Fruit fly (Drosophila melanogaster) whole organism, pupa: Measurements from ENCODE around the gene CG9568.

ENCODE experiments used
- CG13204 ChIP-seq: fragments of 200-800 bp; sonication (Bioruptor generic); optimal IDR thresholded peaks from 2 replicates; lab custom pipeline; 2018; ENCODE audit warnings: missing biosample characterization, mild to moderate bottlenecking, missing genetic modification characterization, moderate library complexity
- CG15710 ChIP-seq: fragments of 200-800 bp; sonication (Bioruptor generic); optimal IDR thresholded peaks from 2 replicates; lab custom pipeline; 2018; ENCODE audit warnings: missing biosample characterization, mild to moderate bottlenecking, missing genetic modification characterization, moderate library complexity
- CG32121 ChIP-seq: fragments of 200-800 bp; sonication (Bioruptor generic); IDR thresholded peaks from 2 replicates; pipeline ENCODE4 v1.3.6; 2022; ENCODE audit warnings: missing biosample characterization, missing genetic modification characterization
- CG4496 ChIP-seq: fragments of 200-800 bp; sonication (Bioruptor generic); IDR thresholded peaks from 3 replicates; pipeline ENCODE4 v1.3.6; 2022; ENCODE audit warnings: missing biosample characterization, missing genetic modification characterization
- CG9948 ChIP-seq: fragments of 200-800 bp; sonication (Bioruptor generic); optimal IDR thresholded peaks from 2 replicates; lab custom pipeline; 2018; ENCODE audit warnings: missing biosample characterization, mild to moderate bottlenecking, missing genetic modification characterization, moderate library complexity
- D1 ChIP-seq: fragments of 200-800 bp; sonication (Bioruptor generic); optimal IDR thresholded peaks from 2 replicates; lab custom pipeline; 2018; ENCODE audit warnings: missing biosample characterization, mild to moderate bottlenecking, missing genetic modification characterization, moderate library complexity
- EcR ChIP-seq: fragments of 200-800 bp; sonication (Bioruptor generic); optimal IDR thresholded peaks from 3 replicates; lab custom pipeline; 2019; ENCODE audit warnings: missing biosample characterization, missing genetic modification characterization, mild to moderate bottlenecking, moderate library complexity, missing genetic modification reagents
- Ets98B ChIP-seq: fragments of 200-800 bp; sonication (Bioruptor generic); IDR thresholded peaks from 2 replicates; pipeline ENCODE4 v1.3.6; 2022; ENCODE audit warnings: missing biosample characterization, missing genetic modification characterization
- Pif1A ChIP-seq: fragments of 200-800 bp; sonication (Bioruptor generic); optimal IDR thresholded peaks from 3 replicates; lab custom pipeline; 2016; ENCODE audit warnings: missing biosample characterization, missing genetic modification characterization
- Pif1B ChIP-seq: fragments of 200-800 bp; sonication (Bioruptor generic); optimal IDR thresholded peaks from 3 replicates; lab custom pipeline; 2016; ENCODE audit warnings: missing biosample characterization, missing genetic modification characterization
- fd96Ca ChIP-seq: fragments of 200-800 bp; sonication (Bioruptor generic); IDR thresholded peaks from 3 replicates; pipeline ENCODE4 v1.3.6; 2022; ENCODE audit warnings: missing biosample characterization, missing genetic modification characterization
- rn ChIP-seq: fragments of 200-800 bp; sonication (Bioruptor generic); IDR thresholded peaks from 2 replicates; pipeline ENCODE4 v1.3.6; 2022; ENCODE audit warnings: missing biosample characterization, missing genetic modification characterization

DNA sequence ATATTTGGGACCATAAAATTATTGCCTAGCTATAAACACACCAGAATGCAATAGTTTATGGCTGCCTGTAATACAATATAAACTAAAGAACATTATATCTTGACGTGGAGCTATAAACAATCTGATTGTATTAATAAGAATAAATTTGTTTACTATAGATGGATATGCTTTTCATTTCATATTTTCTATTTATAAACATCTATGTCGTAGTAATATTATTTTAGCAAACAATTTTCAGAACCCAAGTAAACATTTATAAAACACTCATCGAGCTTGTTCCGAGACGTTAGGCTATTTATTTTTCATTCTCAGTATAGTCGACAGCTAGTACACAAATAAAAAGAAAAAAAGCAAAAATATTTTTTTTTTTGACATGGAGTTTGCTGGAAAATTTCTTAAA, 30.0 kb upstream of the CG9568 start, which contains the start of gene CG18662:
- TF ChIP-seq EcR (GFP tag; lab: Kevin White, UChicago), result no peak
- no peak for TF ChIP-seq CG32121 (GFP tag; lab: Robert Waterston, UW)
- TF ChIP-seq Pif1A (GFP tag; lab: Kevin White, UChicago), result no peak
- TF ChIP-seq CG13204, result no peak
- no peak for TF ChIP-seq rn (GFP tag; lab: Robert Waterston, UW)
- no peak for TF ChIP-seq Ets98B
- TF ChIP-seq D1 (tag; lab: Kevin White, UChicago), result no peak
- no peak for TF ChIP-seq fd96Ca (GFP tag; lab: Robert Waterston, UW)
- no peak for TF ChIP-seq Pif1B (GFP tag; lab: Kevin White, UChicago)
- no peak for TF ChIP-seq CG9948 (tag; lab: Kevin White, UChicago)
- TF ChIP-seq CG15710 (tag; lab: Kevin White, UChicago), result no peak
- no peak for TF ChIP-seq CG4496 (GFP tag; lab: Robert Waterston, UW)
